Fruit fly (Drosophila melanogaster) whole organism, embryonic: ENCODE measurements around the gene CG13843.

Source experiments
- CG12155 ChIP-seq: fragments of 200-800 bp; sonication (Bioruptor generic); optimal IDR thresholded peaks from 3 replicates; lab custom pipeline; 2016; ENCODE audit warnings: missing biosample characterization, missing genetic modification characterization
- CG12942 ChIP-seq: fragments of 200-800 bp; sonication (Bioruptor generic); optimal IDR thresholded peaks from 3 replicates; lab custom pipeline; 2016; ENCODE audit warnings: missing biosample characterization, missing genetic modification characterization
- CG13287 ChIP-seq: fragments of 200-800 bp; sonication (Bioruptor generic); IDR thresholded peaks from 2 replicates; pipeline ENCODE4 v1.3.6; 2022; ENCODE audit warnings: missing biosample characterization, missing genetic modification characterization; ENCODE audit not compliant: partially characterized antibody
- CG14667 ChIP-seq: fragments of 200-800 bp; sonication (Bioruptor generic); IDR thresholded peaks from 2 replicates; pipeline ENCODE4 v1.3.6; 2022; ENCODE audit warnings: missing biosample characterization, missing genetic modification characterization
- CG14860 ChIP-seq: fragments of 200-800 bp; sonication (Bioruptor generic); IDR thresholded peaks from 3 replicates; pipeline ENCODE4 v1.3.6; 2022; ENCODE audit warnings: missing biosample characterization, missing genetic modification characterization; ENCODE audit not compliant: partially characterized antibody
- CG15601 ChIP-seq: fragments of 200-800 bp; sonication (Bioruptor generic); optimal IDR thresholded peaks from 3 replicates; lab custom pipeline; 2019; ENCODE audit warnings: missing biosample characterization, mild to moderate bottlenecking, missing genetic modification characterization, moderate library complexity
- CG1603 ChIP-seq: fragments of 200-800 bp; sonication (Bioruptor generic); optimal IDR thresholded peaks from 2 replicates; lab custom pipeline; 2019; ENCODE audit warnings: missing biosample characterization, mild to moderate bottlenecking, missing genetic modification characterization, moderate library complexity
- CG16813 ChIP-seq: fragments of 200-800 bp; sonication (Bioruptor generic); IDR thresholded peaks from 3 replicates; pipeline ENCODE4 v1.3.6; 2022; ENCODE audit warnings: missing biosample characterization, missing genetic modification characterization; ENCODE audit not compliant: partially characterized antibody
- CG17186 ChIP-seq: fragments of 200-800 bp; sonication (Bioruptor generic); optimal IDR thresholded peaks from 3 replicates; lab custom pipeline; 2017; ENCODE audit warnings: missing biosample characterization, missing genetic modification reagents, missing genetic modification characterization
- CG4360 ChIP-seq: fragments of 200-800 bp; sonication (Bioruptor generic); IDR thresholded peaks from 2 replicates; pipeline ENCODE4 v1.3.6; 2022; ENCODE audit warnings: missing biosample characterization, missing genetic modification characterization
- CG7963 ChIP-seq: fragments of 200-800 bp; sonication (Bioruptor generic); IDR thresholded peaks from 3 replicates; pipeline ENCODE4 v1.3.6; 2022; ENCODE audit warnings: missing biosample characterization, missing genetic modification characterization; ENCODE audit not compliant: partially characterized antibody
- CG8089 ChIP-seq: fragments of 200-800 bp; sonication (Bioruptor generic); optimal IDR thresholded peaks from 3 replicates; lab custom pipeline; 2016; ENCODE audit warnings: missing biosample characterization, missing genetic modification characterization
- CG8478 ChIP-seq: fragments of >200 bp; optimal IDR thresholded peaks from 2 replicates; lab custom pipeline; 2018
- CG8924 ChIP-seq: fragments of 200-800 bp; optimal IDR thresholded peaks from 3 replicates; lab custom pipeline; 2019; ENCODE audit warnings: missing biosample characterization, mild to moderate bottlenecking, missing genetic modification characterization, moderate library complexity
- CG9797 ChIP-seq: fragments of 200-800 bp; sonication (Bioruptor generic); optimal IDR thresholded peaks from 3 replicates; lab custom pipeline; 2018; ENCODE audit warnings: missing biosample characterization, mild to moderate bottlenecking, missing genetic modification characterization
- D19B ChIP-seq: fragments of 200-800 bp; sonication (Bioruptor generic); optimal IDR thresholded peaks from 2 replicates; lab custom pipeline; 2017; ENCODE audit warnings: missing biosample characterization, mild to moderate bottlenecking, missing genetic modification characterization
- Deaf1 ChIP-seq: fragments of 200-800 bp; optimal IDR thresholded peaks from 3 replicates; lab custom pipeline; 2019; ENCODE audit warnings: missing biosample characterization, mild to moderate bottlenecking, missing genetic modification characterization, moderate library complexity
- Doc3 ChIP-seq: fragments of 200-800 bp; sonication (Bioruptor generic); IDR thresholded peaks from 3 replicates; pipeline ENCODE4 v1.3.6; 2022; ENCODE audit warnings: missing biosample characterization, missing genetic modification characterization; ENCODE audit not compliant: partially characterized antibody
- ERR ChIP-seq: fragments of 200-800 bp; sonication (Bioruptor generic); optimal IDR thresholded peaks from 2 replicates; lab custom pipeline; 2016; ENCODE audit warnings: missing biosample characterization, missing genetic modification characterization
- HLH4C ChIP-seq: fragments of 200-800 bp; sonication (Bioruptor generic); IDR thresholded peaks from 3 replicates; pipeline ENCODE4 v1.3.6; 2022; ENCODE audit warnings: missing biosample characterization, missing genetic modification characterization; ENCODE audit not compliant: partially characterized antibody
- Jarid2 ChIP-seq: fragments of 200-800 bp; sonication (Bioruptor generic); optimal IDR thresholded peaks from 3 replicates; lab custom pipeline; 2017; ENCODE audit warnings: mild to moderate bottlenecking, missing biosample characterization, missing genetic modification reagents, missing genetic modification characterization
- Mes4 ChIP-seq: fragments of 200-800 bp; sonication (Bioruptor generic); optimal IDR thresholded peaks from 2 replicates; lab custom pipeline; 2016; ENCODE audit warnings: missing biosample characterization, missing genetic modification characterization
- NFAT ChIP-seq: fragments of 200-800 bp; sonication (Bioruptor generic); IDR thresholded peaks from 2 replicates; pipeline ENCODE4 v1.3.6; 2022; ENCODE audit warnings: missing biosample characterization, missing genetic modification characterization
- Nf-YA ChIP-seq: fragments of 200-800 bp; sonication (Bioruptor generic); IDR thresholded peaks from 2 replicates; pipeline ENCODE4 v1.3.6; 2022; ENCODE audit warnings: missing biosample characterization, missing genetic modification characterization
- Six4 ChIP-seq: fragments of 200-800 bp; sonication (Bioruptor generic); optimal IDR thresholded peaks from 2 replicates; lab custom pipeline; 2016; ENCODE audit warnings: missing biosample characterization, missing genetic modification characterization
- Spps ChIP-seq: fragments of 200-800 bp; sonication (Bioruptor generic); optimal IDR thresholded peaks from 2 replicates; lab custom pipeline; 2018; ENCODE audit warnings: missing biosample characterization, mild to moderate bottlenecking, missing genetic modification characterization
- Sry-δ ChIP-seq: fragments of 200-800 bp; sonication (Bioruptor generic); optimal IDR thresholded peaks from 2 replicates; lab custom pipeline; 2016; ENCODE audit warnings: missing biosample characterization, missing genetic modification characterization
- Xbp1 ChIP-seq: fragments of 200-800 bp; sonication (Bioruptor generic); optimal IDR thresholded peaks from 3 replicates; lab custom pipeline; 2016; ENCODE audit warnings: missing biosample characterization, mild to moderate bottlenecking, missing genetic modification characterization
- YL-1 ChIP-seq: fragments of 200-800 bp; sonication (Bioruptor generic); optimal IDR thresholded peaks from 3 replicates; lab custom pipeline; 2017; ENCODE audit warnings: missing biosample characterization, mild to moderate bottlenecking, missing genetic modification characterization
- abd-A ChIP-seq: fragments of 200-800 bp; sonication (Bioruptor generic); optimal IDR thresholded peaks from 3 replicates; lab custom pipeline; 2019; ENCODE audit warnings: missing biosample characterization, mild to moderate bottlenecking, missing genetic modification characterization, moderate library complexity
- az2 ChIP-seq: fragments of 200-800 bp; sonication (Bioruptor generic); optimal IDR thresholded peaks from 3 replicates; lab custom pipeline; 2016; ENCODE audit warnings: missing biosample characterization, missing genetic modification characterization
- gce ChIP-seq: fragments of 200-800 bp; sonication (Bioruptor generic); IDR thresholded peaks from 3 replicates; pipeline ENCODE4 v1.3.6; 2022; ENCODE audit warnings: missing biosample characterization, missing genetic modification characterization
- gt ChIP-seq: fragments of 200-800 bp; sonication (Bioruptor generic); IDR thresholded peaks from 2 replicates; pipeline ENCODE4 v1.3.6; 2022; ENCODE audit warnings: missing biosample characterization, missing genetic modification characterization
- inv ChIP-seq: fragments of 200-800 bp; sonication (Bioruptor generic); IDR thresholded peaks from 2 replicates; pipeline ENCODE4 v1.3.6; 2022; ENCODE audit warnings: missing biosample characterization, missing genetic modification characterization; ENCODE audit not compliant: partially characterized antibody
- ken ChIP-seq: fragments of 200-800 bp; sonication (Bioruptor generic); IDR thresholded peaks from 3 replicates; pipeline ENCODE4 v1.3.6; 2022; ENCODE audit warnings: missing biosample characterization, missing genetic modification characterization
- klu ChIP-seq: fragments of 200-800 bp; sonication (Bioruptor generic); IDR thresholded peaks from 2 replicates; pipeline ENCODE4 v1.3.6; 2022; ENCODE audit warnings: missing biosample characterization, missing genetic modification characterization
- kni ChIP-seq: fragments of 200-800 bp; sonication (Bioruptor generic); optimal IDR thresholded peaks from 3 replicates; lab custom pipeline; 2017; ENCODE audit warnings: mild to moderate bottlenecking, missing biosample characterization, missing genetic modification reagents, missing genetic modification characterization
- nmo ChIP-seq: fragments of 200-800 bp; sonication (Bioruptor generic); optimal IDR thresholded peaks from 2 replicates; lab custom pipeline; 2018; ENCODE audit warnings: missing biosample characterization, mild to moderate bottlenecking, missing genetic modification characterization, moderate library complexity
- pb ChIP-seq: fragments of 200-800 bp; sonication (Bioruptor generic); optimal IDR thresholded peaks from 3 replicates; lab custom pipeline; 2016; ENCODE audit warnings: missing biosample characterization, missing genetic modification characterization
- pfk ChIP-seq: fragments of 200-800 bp; sonication (Bioruptor generic); optimal IDR thresholded peaks from 2 replicates; lab custom pipeline; 2018; ENCODE audit warnings: missing biosample characterization, mild to moderate bottlenecking, missing genetic modification characterization, moderate library complexity
- phol ChIP-seq: fragments of 200-800 bp; sonication (Bioruptor generic); optimal IDR thresholded peaks from 3 replicates; lab custom pipeline; 2018; ENCODE audit warnings: missing biosample characterization, mild to moderate bottlenecking, missing genetic modification characterization, moderate library complexity
- run ChIP-seq: fragments of 200-800 bp; sonication (Bioruptor generic); optimal IDR thresholded peaks from 3 replicates; lab custom pipeline; 2018; ENCODE audit warnings: missing biosample characterization, mild to moderate bottlenecking, missing genetic modification characterization
- scrt ChIP-seq: fragments of 200-800 bp; sonication (Bioruptor generic); optimal IDR thresholded peaks from 2 replicates; lab custom pipeline; 2018; ENCODE audit warnings: missing biosample characterization, mild to moderate bottlenecking, missing genetic modification characterization, moderate library complexity
- slbo ChIP-seq: fragments of 200-800 bp; sonication (Bioruptor generic); IDR thresholded peaks from 2 replicates; pipeline ENCODE4 v1.3.6; 2022; ENCODE audit warnings: missing biosample characterization, missing genetic modification characterization
- stwl ChIP-seq: fragments of 200-800 bp; sonication (Bioruptor generic); optimal IDR thresholded peaks from 3 replicates; lab custom pipeline; 2018; ENCODE audit warnings: missing biosample characterization, mild to moderate bottlenecking, missing genetic modification characterization, moderate library complexity
- sug ChIP-seq: fragments of 200-800 bp; optimal IDR thresholded peaks from 2 replicates; lab custom pipeline; 2019; ENCODE audit warnings: missing biosample characterization, mild to moderate bottlenecking, missing genetic modification characterization, moderate library complexity
- tap ChIP-seq: fragments of 200-800 bp; optimal IDR thresholded peaks from 3 replicates; lab custom pipeline; 2019; ENCODE audit warnings: missing biosample characterization, mild to moderate bottlenecking, missing genetic modification characterization, moderate library complexity
- trem ChIP-seq: fragments of 200-800 bp; optimal IDR thresholded peaks from 3 replicates; lab custom pipeline; 2019; ENCODE audit warnings: missing biosample characterization, mild to moderate bottlenecking, missing genetic modification characterization, moderate library complexity
- vvl ChIP-seq: fragments of 200-800 bp; sonication (Bioruptor generic); IDR thresholded peaks from 2 replicates; pipeline ENCODE4 v1.3.6; 2022; ENCODE audit warnings: missing biosample characterization, missing genetic modification characterization
- zen ChIP-seq: fragments of 200-800 bp; sonication (Bioruptor generic); optimal IDR thresholded peaks from 3 replicates; lab custom pipeline; 2018; ENCODE audit warnings: missing biosample characterization, mild to moderate bottlenecking, missing genetic modification characterization, moderate library complexity

The CG13843 gene

dm6 chr3R:22639239-22639858 lies 30.1 kb downstream of the CG13843 start, which contains the start of the genes loco and wake (continued):
- TF ChIP-seq nmo (peak; percentile 53), D19B (GFP tag; lab: Kevin White, UChicago) (no peak), ERR (no peak), kni (GFP tag; lab: Kevin White, UChicago) (peak; percentile 32), CG9797 (GFP tag; lab: Kevin White, UChicago) (peak; percentile 37), klu (GFP tag; lab: Robert Waterston, UW) (no peak), CG8089 (GFP tag; lab: Kevin White, UChicago) (no peak), vvl (GFP tag; lab: Robert Waterston, UW) (peak; percentile 21; the same call in 1 of the 2 replicates), CG14667 (no peak), phol (peak; percentile 64), Mes4 (GFP tag; lab: Kevin White, UChicago) (no peak), gce (no peak), pfk (GFP tag; lab: Kevin White, UChicago) (no peak), HLH4C (GFP tag; lab: Robert Waterston, UW) (peak; percentile 87), inv (GFP tag; lab: Robert Waterston, UW) (peak; percentile 84), CG15601 (tag; lab: Kevin White, UChicago) (peak; percentile 4), slbo (no peak), NFAT (GFP tag; lab: Robert Waterston, UW) (peak; percentile 3; the same call in 1 of the 2 replicates), CG1603 (tag; lab: Kevin White, UChicago) (peak; percentile 28), Six4 (GFP tag; lab: Kevin White, UChicago) (no peak), gt (GFP tag; lab: Robert Waterston, UW) (no peak), Doc3 (GFP tag; lab: Robert Waterston, UW) (peak; percentile 95), abd-A (peak; percentile 4), CG13287 (GFP tag; lab: Robert Waterston, UW) (peak; percentile 96), YL-1 (GFP tag; lab: Kevin White, UChicago) (peak; percentile 45), stwl (peak; percentile 86), Sry-δ (GFP tag; lab: Kevin White, UChicago) (peak; percentile 96), Deaf1 (tag; lab: Kevin White, UChicago) (peak; percentile 22), CG12155 (GFP tag; lab: Kevin White, UChicago) (peak; percentile 10), CG16813 (GFP tag; lab: Robert Waterston, UW) (peak; percentile 93), Nf-YA (GFP tag; lab: Robert Waterston, UW) (no peak), Spps (tag; lab: Kevin White, UChicago) (peak; percentile 21), sug (tag; lab: Kevin White, UChicago) (peak; percentile 2), Xbp1 (peak; percentile 21), CG8478 (lab: Kevin White, UChicago) (peak; percentile 12), run (no peak), pb (GFP tag; lab: Kevin White, UChicago) (no peak), CG7963 (peak; percentile 80), CG8924 (tag; lab: Kevin White, UChicago) (no peak), Jarid2 (GFP tag; lab: Kevin White, UChicago) (no peak), CG4360 (GFP tag; lab: Robert Waterston, UW) (no peak), zen (tag; lab: Kevin White, UChicago) (peak; percentile 55), ken (GFP tag; lab: Robert Waterston, UW) (no peak), scrt (peak; percentile 4), CG14860 (GFP tag; lab: Robert Waterston, UW) (peak; percentile 88), tap (no peak), az2 (GFP tag; lab: Kevin White, UChicago) (peak; percentile 5), CG12942 (no peak), CG17186 (peak; percentile 34), trem (tag; lab: Kevin White, UChicago) (peak; percentile 79)
